Fruit fly (Drosophila melanogaster): ENCODE data around the gene CtsK1.

Gene CtsK1

dm6 chr3L:13957212-13957668, 36.8 kb upstream of the CtsK1 start (continued):
- peak; percentile 8 for TF ChIP-seq CG8319 (GFP tag; optimal IDR thresholded peaks at IDR 0.05)
- no peak for TF ChIP-seq Smox (GFP tag; optimal IDR thresholded peaks at IDR 0.05)
- TF ChIP-seq CG15336 (GFP tag; IDR thresholded peaks at IDR 0.05): peak; percentile 71
- no peak for TF ChIP-seq Hr38 (GFP tag; optimal IDR thresholded peaks at IDR 0.05)
- no peak for TF ChIP-seq CG7368 (GFP tag; optimal IDR thresholded peaks at IDR 0.05)
- peak; percentile 15 for TF ChIP-seq CG6792 (GFP tag; optimal IDR thresholded peaks at IDR 0.05)
- TF ChIP-seq fd59A (GFP tag; optimal IDR thresholded peaks at IDR 0.05): no peak
- peak; percentile 12 for TF ChIP-seq CG10669 (GFP tag; optimal IDR thresholded peaks at IDR 0.05)

- TF ChIP-seq dac (GFP tag; optimal IDR thresholded peaks at IDR 0.05) (no peak), CG4318 (GFP tag; optimal IDR thresholded peaks at IDR 0.05) (no peak), topi (GFP tag; optimal IDR thresholded peaks at IDR 0.05) (no peak)
These were observed 36.2 kb upstream of the CtsK1 start for dm6 chr3L:13957789-13958188.

dm6 chr3L:13964635-13965501, 29.2 kb upstream of the CtsK1 start, which contains the start of the genes Meics, Nxf3 and ssp2:
TSS of gene Meics (minus strand) at chr3L:13964702.
TSS of gene Nxf3 (plus strand) at chr3L:13965203.
TSS of gene ssp2 (plus strand) at chr3L:13965203.
- no peak for TF ChIP-seq svp (GFP tag)
- TF ChIP-seq CG10669 (GFP tag; optimal IDR thresholded peaks at IDR 0.05): no peak
- TF ChIP-seq lz (GFP tag; optimal IDR thresholded peaks at IDR 0.05): peak; percentile 17
- TF ChIP-seq acj6 (GFP tag; optimal IDR thresholded peaks at IDR 0.05): peak; percentile 23
- no peak for TF ChIP-seq CG9139 (GFP tag; optimal IDR thresholded peaks at IDR 0.05)
- TF ChIP-seq eg (GFP tag; IDR thresholded peaks at IDR 0.05): no peak; the same call in 2 of the 3 replicates
- TF ChIP-seq esn (GFP tag; optimal IDR thresholded peaks at IDR 0.05): peak; percentile 19
- TF ChIP-seq Gug (GFP tag; IDR thresholded peaks at IDR 0.05): no peak
- no peak for TF ChIP-seq ss (GFP tag; optimal IDR thresholded peaks at IDR 0.05)
- TF ChIP-seq achi (GFP tag; optimal IDR thresholded peaks at IDR 0.05): no peak
- no peak for TF ChIP-seq Smox (GFP tag; optimal IDR thresholded peaks at IDR 0.05)
- TF ChIP-seq CG31627 (GFP tag; optimal IDR thresholded peaks at IDR 0.05): peak; percentile 39
- TF ChIP-seq CG15336 (GFP tag; IDR thresholded peaks at IDR 0.05): 0 out of 2 replicates have a peak, but pooled peaks have one; percentile 6
- TF ChIP-seq pdm3 (GFP tag; optimal IDR thresholded peaks at IDR 0.05): no peak
- no peak for TF ChIP-seq Eip93F (GFP tag; optimal IDR thresholded peaks at IDR 0.05)
- TF ChIP-seq Hr39 (GFP tag; optimal IDR thresholded peaks at IDR 0.05): peak; percentile 38
- TF ChIP-seq Sox15 (GFP tag; optimal IDR thresholded peaks at IDR 0.05): no peak
- TF ChIP-seq CG6163 (GFP tag; IDR thresholded peaks at IDR 0.05): no peak
- TF ChIP-seq CG8319 (GFP tag; optimal IDR thresholded peaks at IDR 0.05): no peak
- no peak for TF ChIP-seq Ets96B (tag; optimal IDR thresholded peaks at IDR 0.05)
- no peak for TF ChIP-seq CG10631 (GFP tag; optimal IDR thresholded peaks at IDR 0.05)
- no peak for TF ChIP-seq CG6792 (GFP tag; optimal IDR thresholded peaks at IDR 0.05)
- no peak for TF ChIP-seq CG7368 (GFP tag; optimal IDR thresholded peaks at IDR 0.05)
- no peak for TF ChIP-seq CG1621 (tag; optimal IDR thresholded peaks at IDR 0.05)
- no peak for TF ChIP-seq vri (GFP tag; optimal IDR thresholded peaks at IDR 0.05)
- peak; percentile 20 for TF ChIP-seq CG3032 (tag; optimal IDR thresholded peaks at IDR 0.05)
- TF ChIP-seq Hr4 (GFP tag; optimal IDR thresholded peaks at IDR 0.05): no peak
- TF ChIP-seq CG34406 (GFP tag; optimal IDR thresholded peaks at IDR 0.05): no peak
- TF ChIP-seq CG8119 (GFP tag; IDR thresholded peaks at IDR 0.05): no peak
- TF ChIP-seq CG6808 (GFP tag; optimal IDR thresholded peaks at IDR 0.05): no peak
- peak; percentile 100 for TF ChIP-seq Blimp-1 (GFP tag; optimal IDR thresholded peaks at IDR 0.05)
- no peak for TF ChIP-seq CG16779 (tag; optimal IDR thresholded peaks at IDR 0.05)
- TF ChIP-seq cyc (GFP tag; optimal IDR thresholded peaks at IDR 0.05): peak; percentile 2
- TF ChIP-seq Ets21C (GFP tag; optimal IDR thresholded peaks at IDR 0.05): no peak
- TF ChIP-seq Met (GFP tag; optimal IDR thresholded peaks at IDR 0.05): no peak
- no peak for TF ChIP-seq CG32006 (GFP tag; optimal IDR thresholded peaks at IDR 0.05)

All from whole organism, prepupa.